Worm (Caenorhabditis elegans) whole organism, young adult: Measurements from ENCODE around the gene BE10.5.

Source experiments
- B0019.2 ChIP-seq: fragments of 200-800 bp; sonication (Bioruptor generic); conservative IDR thresholded peaks from 2 replicates; pipeline ENCODE4 v1.3.6; 2022; ENCODE audit warnings: missing genetic modification reagents, missing genetic modification characterization, missing compliant biosample characterization
- K12H6.12 ChIP-seq: fragments of 200-800 bp; sonication (Bioruptor generic); optimal IDR thresholded peaks from 2 replicates; lab custom pipeline; 2018; ENCODE audit warnings: mild to moderate bottlenecking, missing genetic modification characterization, missing compliant biosample characterization
- Y79H2A.3 ChIP-seq: fragments of 200-800 bp; sonication (Bioruptor generic); conservative IDR thresholded peaks from 2 replicates; pipeline ENCODE4 v1.3.6; 2022; ENCODE audit warnings: missing genetic modification reagents, missing genetic modification characterization, missing compliant biosample characterization
- aptf-2 ChIP-seq: fragments of 200-800 bp; sonication (Bioruptor generic); conservative IDR thresholded peaks from 2 replicates; pipeline ENCODE4 v1.3.6; 2022; ENCODE audit warnings: missing genetic modification reagents, missing genetic modification characterization, missing compliant biosample characterization
- athp-1 ChIP-seq: sonication (generic microtip); optimal IDR thresholded peaks from 2 replicates; lab custom pipeline; 2017; ENCODE audit warnings: mild to moderate bottlenecking, missing genetic modification characterization, missing compliant biosample characterization
- attf-5 ChIP-seq: fragments of 200-800 bp; sonication (Bioruptor generic); optimal IDR thresholded peaks from 2 replicates; lab custom pipeline; 2018; ENCODE audit warnings: mild to moderate bottlenecking, missing genetic modification characterization, missing compliant biosample characterization
- bed-2 ChIP-seq: fragments of 200-800 bp; sonication (Bioruptor generic); IDR thresholded peaks from 2 replicates; pipeline ENCODE4 v1.3.6; 2022; ENCODE audit warnings: missing genetic modification reagents, missing genetic modification characterization, missing compliant biosample characterization
- cebp-1 ChIP-seq, 2 experiments: fragments of 200-800 bp in 1 of 2; sonication (Bioruptor generic) in 1 of 2; sonication (generic microtip) in 1 of 2; IDR thresholded peaks in 1 of 2; optimal IDR thresholded peaks in 1 of 2; 2 replicates each; pipeline versions ENCODE4 v1.3.6 to Lab custom; 2017 to 2022; ENCODE audit warnings: missing compliant biosample characterization in 2 of 2, missing genetic modification characterization in 2 of 2, mild to moderate bottlenecking in 1 of 2, missing genetic modification reagents in 1 of 2, moderate library complexity in 1 of 2
- ceh-79 ChIP-seq: sonication (generic microtip); optimal IDR thresholded peaks from 2 replicates; lab custom pipeline; 2017; ENCODE audit warnings: mild to moderate bottlenecking, missing genetic modification characterization, missing compliant biosample characterization
- chd-7 ChIP-seq: sonication (generic microtip); optimal IDR thresholded peaks from 2 replicates; lab custom pipeline; 2016; ENCODE audit warnings: mild to moderate bottlenecking, missing genetic modification characterization, moderate library complexity, missing compliant biosample characterization
- dpl-1 ChIP-seq: fragments of 150-350 bp; optimal IDR thresholded peaks from 2 replicates; lab custom pipeline; 2014; ENCODE audit warnings: missing biosample characterization, missing genetic modification reagents, missing genetic modification characterization
- efl-1 ChIP-seq: fragments of 150-350 bp; optimal IDR thresholded peaks from 2 replicates; lab custom pipeline; 2014; ENCODE audit warnings: missing biosample characterization, missing genetic modification reagents, missing genetic modification characterization
- egl-18 ChIP-seq: fragments of 200-800 bp; sonication (Bioruptor generic); IDR thresholded peaks from 2 replicates; pipeline ENCODE4 v1.3.6; 2022; ENCODE audit warnings: missing genetic modification reagents, missing genetic modification characterization, missing compliant biosample characterization
- egl-44 ChIP-seq: fragments of 200-800 bp; sonication (Bioruptor generic); IDR thresholded peaks from 2 replicates; pipeline ENCODE4 v1.3.6; 2022; ENCODE audit warnings: missing genetic modification reagents, missing genetic modification characterization, missing compliant biosample characterization
- egrh-3 ChIP-seq: fragments of 200-800 bp; sonication (Bioruptor generic); IDR thresholded peaks from 2 replicates; pipeline ENCODE4 v1.3.6; 2022; ENCODE audit warnings: missing genetic modification reagents, missing genetic modification characterization, missing compliant biosample characterization
- hmg-1.2 ChIP-seq: fragments of 200-800 bp; sonication (Bioruptor generic); IDR thresholded peaks from 2 replicates; pipeline ENCODE4 v1.3.6; 2022; ENCODE audit warnings: missing genetic modification reagents, missing genetic modification characterization, missing compliant biosample characterization
- hrde-1 ChIP-seq: sonication (generic microtip); optimal IDR thresholded peaks from 2 replicates; lab custom pipeline; 2016; ENCODE audit warnings: missing genetic modification characterization, mild to moderate bottlenecking, missing compliant biosample characterization, moderate library complexity, missing genotype, missing genetic modification reagents, borderline replicate concordance
- lin-26 ChIP-seq: fragments of 200-800 bp; sonication (Bioruptor generic); IDR thresholded peaks from 2 replicates; pipeline ENCODE4 v1.3.6; 2022; ENCODE audit warnings: missing genetic modification reagents, missing genetic modification characterization, missing compliant biosample characterization
- lin-35 ChIP-seq, 3 experiments: fragments of 150-350 bp in 2 of 3; sonication (generic microtip) in 1 of 3; optimal IDR thresholded peaks; 2 replicates each; lab custom pipeline; 2014 to 2018; ENCODE audit warnings: missing biosample characterization in 3 of 3, missing genetic modification characterization in 3 of 3, missing genetic modification reagents in 3 of 3
- lin-54 ChIP-seq: fragments of 200-800 bp; sonication (Bioruptor generic); optimal IDR thresholded peaks from 2 replicates; lab custom pipeline; 2018; ENCODE audit warnings: mild to moderate bottlenecking, missing genetic modification characterization, missing compliant biosample characterization
- lsl-1 ChIP-seq: fragments of 200-800 bp; sonication (Bioruptor generic); optimal IDR thresholded peaks from 2 replicates; lab custom pipeline; 2018; ENCODE audit warnings: mild to moderate bottlenecking, missing genetic modification characterization, moderate library complexity, missing compliant biosample characterization
- lsy-27 ChIP-seq: sonication (generic microtip); optimal IDR thresholded peaks from 2 replicates; lab custom pipeline; 2017; ENCODE audit warnings: missing genetic modification characterization, mild to moderate bottlenecking, missing compliant biosample characterization, antibody characterized with exemption, missing genotype, borderline replicate concordance; ENCODE audit not compliant: insufficient read depth
- madf-6 ChIP-seq: fragments of 200-800 bp; sonication (Bioruptor generic); IDR thresholded peaks from 2 replicates; pipeline ENCODE4 v1.3.6; 2022; ENCODE audit warnings: missing genetic modification reagents, missing genetic modification characterization, missing compliant biosample characterization
- madf-8 ChIP-seq: fragments of 200-800 bp; sonication (Bioruptor generic); conservative IDR thresholded peaks from 2 replicates; pipeline ENCODE4 v1.3.6; 2022; ENCODE audit warnings: missing genetic modification reagents, missing genetic modification characterization, missing compliant biosample characterization
- mxl-1 ChIP-seq: sonication (generic microtip); optimal IDR thresholded peaks from 2 replicates; lab custom pipeline; 2016; ENCODE audit warnings: missing genetic modification characterization, missing compliant biosample characterization
- nfyb-1 ChIP-seq: fragments of 200-800 bp; sonication (Bioruptor generic); IDR thresholded peaks from 2 replicates; pipeline ENCODE4 v1.3.6; 2022; ENCODE audit warnings: missing genetic modification reagents, missing genetic modification characterization, missing compliant biosample characterization
- nhr-80 ChIP-seq: sonication (generic microtip); optimal IDR thresholded peaks from 2 replicates; lab custom pipeline; 2016; ENCODE audit warnings: missing genetic modification characterization, missing compliant biosample characterization
- nhr-90 ChIP-seq: sonication (generic microtip); optimal IDR thresholded peaks from 2 replicates; lab custom pipeline; 2016; ENCODE audit warnings: missing genotype, mild to moderate bottlenecking, missing genetic modification characterization, missing compliant biosample characterization
- rcor-1 ChIP-seq: fragments of 200-800 bp; sonication (Bioruptor generic); IDR thresholded peaks from 2 replicates; pipeline ENCODE4 v1.3.6; 2022; ENCODE audit warnings: missing genetic modification reagents, missing genetic modification characterization, missing compliant biosample characterization
- snpc-1.1 ChIP-seq: sonication (generic microtip); optimal IDR thresholded peaks from 2 replicates; lab custom pipeline; 2017; ENCODE audit warnings: missing genetic modification characterization, mild to moderate bottlenecking, missing compliant biosample characterization, antibody characterized with exemption, moderate library complexity, missing genotype, missing genetic modification reagents; ENCODE audit not compliant: insufficient read depth
- somi-1 ChIP-seq: fragments of 200-800 bp; sonication (Bioruptor generic); optimal IDR thresholded peaks from 2 replicates; lab custom pipeline; 2018; ENCODE audit warnings: mild to moderate bottlenecking, missing genetic modification characterization, missing compliant biosample characterization
- tbp1 ChIP-seq: fragments of 200-800 bp; sonication (Bioruptor generic); optimal IDR thresholded peaks from 2 replicates; lab custom pipeline; 2018; ENCODE audit warnings: mild to moderate bottlenecking, missing genetic modification characterization, missing compliant biosample characterization
- zfh-2 ChIP-seq: fragments of 200-800 bp; sonication (Bioruptor generic); conservative IDR thresholded peaks from 2 replicates; pipeline ENCODE4 v1.3.6; 2022; ENCODE audit warnings: missing genetic modification reagents, missing genetic modification characterization, missing compliant biosample characterization
- ztf-22 ChIP-seq: fragments of 200-800 bp; sonication (Bioruptor generic); optimal IDR thresholded peaks from 2 replicates; lab custom pipeline; 2018; ENCODE audit warnings: mild to moderate bottlenecking, missing genetic modification characterization, moderate library complexity, missing compliant biosample characterization
- ztf-26 ChIP-seq: sonication (generic microtip); optimal IDR thresholded peaks from 2 replicates; lab custom pipeline; 2017; ENCODE audit warnings: missing genetic modification characterization, missing compliant biosample characterization

BE10.5 gene

ce11 chrIII:12840204-12840603, 33.6 kb upstream of the BE10.5 start:
- TF ChIP-seq bed-2 (GFP tag; lab: Robert Waterston, UW) (no peak), madf-6 (peak; percentile 52; the same call in 1 of the 2 replicates), efl-1 (peak; percentile 50), egl-18 (no peak), madf-8 (GFP tag; lab: Robert Waterston, UW) (0 out of 2 replicates have a peak, but pooled peaks have one; percentile 11), aptf-2 (GFP tag; lab: Robert Waterston, UW) (peak; percentile 88)
- TF ChIP-seq, all 124 proteins: peak for 4

- no peak for TF ChIP-seq lsl-1 (GFP tag; lab: Kevin White, UChicago)
- TF ChIP-seq nhr-80 (tag; lab: Kevin White, UChicago) = peak; percentile 57
- no peak for TF ChIP-seq snpc-1.1 (tag; lab: Kevin White, UChicago)
- TF ChIP-seq rcor-1 (GFP tag; lab: Robert Waterston, UW) = no peak
- 0 out of 2 replicates have a peak, but pooled peaks have one; percentile 30 for TF ChIP-seq lin-26 (GFP tag; lab: Robert Waterston, UW)
- peak; percentile 59 for TF ChIP-seq attf-5
- no peak for TF ChIP-seq athp-1 (tag; lab: Kevin White, UChicago)
- TF ChIP-seq nhr-90 (tag; lab: Kevin White, UChicago) = no peak
- peak; percentile 34 for TF ChIP-seq chd-7 (tag; lab: Kevin White, UChicago)
- TF ChIP-seq lin-54 (GFP tag; lab: Kevin White, UChicago) = peak; percentile 23
- TF ChIP-seq dpl-1 (GFP tag; lab: Kevin White, UChicago) = no peak
- TF ChIP-seq ceh-79 = no peak
- no peak for TF ChIP-seq mxl-1 (tag; lab: Kevin White, UChicago)
- peak; percentile 93 for TF ChIP-seq egrh-3 (GFP tag; lab: Robert Waterston, UW)
- peak; percentile 76 for TF ChIP-seq ztf-26 (tag; lab: Kevin White, UChicago)
- TF ChIP-seq Y79H2A.3 (GFP tag; lab: Robert Waterston, UW) = no peak
- no peak for TF ChIP-seq lin-35 (GFP tag; optimal IDR thresholded peaks at IDR 0.05; lab: Kevin White, UChicago)
- no peak for TF ChIP-seq lsy-27 (tag; lab: Kevin White, UChicago)
- TF ChIP-seq nfyb-1 (GFP tag; lab: Robert Waterston, UW) = 0 out of 2 replicates have a peak, but pooled peaks have one; percentile 9
- peak; percentile 40; the same call in 1 of the 2 replicates for TF ChIP-seq hmg-1.2 (GFP tag; lab: Robert Waterston, UW)
- TF ChIP-seq somi-1 (GFP tag; lab: Kevin White, UChicago) = peak; percentile 67
- peak; percentile 48 for TF ChIP-seq tbp1 (GFP tag; lab: Kevin White, UChicago)
- peak; percentile 82 for TF ChIP-seq zfh-2 (GFP tag; lab: Robert Waterston, UW)
- TF ChIP-seq egl-44 (GFP tag; lab: Robert Waterston, UW) = no peak
- no peak for TF ChIP-seq cebp-1 (GFP tag; IDR thresholded peaks at IDR 0.05; lab: Robert Waterston, UW)
- peak; percentile 69 for TF ChIP-seq cebp-1 (tag; optimal IDR thresholded peaks at IDR 0.05; lab: Kevin White, UChicago)
- peak; percentile 44 for TF ChIP-seq ztf-22 (GFP tag; lab: Kevin White, UChicago)
Measured at ce11 chrIII:12838913-12839366, 32.3 kb upstream of the BE10.5 start, which contains the start of gene Y37D8A.4. TSS of gene Y37D8A.4 (minus strand) at chrIII:12838963.

- no peak for TF ChIP-seq B0019.2 (GFP tag; lab: Robert Waterston, UW)
- no peak for TF ChIP-seq hrde-1
- TF ChIP-seq K12H6.12 (tag; lab: Kevin White, UChicago) = no peak
- peak; percentile 83 for TF ChIP-seq nfyb-1 (GFP tag; lab: Robert Waterston, UW)
Measured at ce11 chrIII:12838299-12838698, 31.7 kb upstream of the BE10.5 start.
